Fruit fly (Drosophila melanogaster): ENCODE measurements around the gene HLH3B.

HLH3B gene

dm6 chrX:2646022-2646761 is 35.3 kb downstream of the HLH3B start (continued):
- TF ChIP-seq CG12744 (GFP tag; optimal IDR thresholded peaks at IDR 0.05) (peak; percentile 97), Sry-δ (GFP tag; optimal IDR thresholded peaks at IDR 0.05) (peak; percentile 62), vnd (GFP tag; IDR thresholded peaks at IDR 0.05; ENCODE audit: partially characterized antibody) (peak; percentile 55), chm (GFP tag; IDR thresholded peaks at IDR 0.05) (peak; percentile 96), zf30C (GFP tag; optimal IDR thresholded peaks at IDR 0.05) (peak; percentile 25), br (optimal IDR thresholded peaks at IDR 0.05) (no peak)

dm6 chrX:2645593-2645992 is 35.9 kb downstream of the HLH3B start:
- TF ChIP-seq fu2 (GFP tag; optimal IDR thresholded peaks at IDR 0.05) (no peak), sr (GFP tag; IDR thresholded peaks at IDR 0.05) (peak; percentile 79; the same call in 2 of the 3 replicates), ind (GFP tag; optimal IDR thresholded peaks at IDR 0.05) (no peak), E2f2 (GFP tag; IDR thresholded peaks at IDR 0.05) (no peak), CG31388 (GFP tag; optimal IDR thresholded peaks at IDR 0.05) (no peak), Pdp1 (GFP tag; optimal IDR thresholded peaks at IDR 0.05) (peak in 1 of 2 experiments; percentile 73), CG11696 (GFP tag; IDR thresholded peaks at IDR 0.05) (no peak), CG2199 (GFP tag; IDR thresholded peaks at IDR 0.05) (peak; percentile 21; the same call in 1 of the 3 replicates), jing (GFP tag; optimal IDR thresholded peaks at IDR 0.05) (no peak), sob (GFP tag; IDR thresholded peaks at IDR 0.05) (no peak), phol (tag; optimal IDR thresholded peaks at IDR 0.05) (no peak)

- TF ChIP-seq gce (GFP tag; IDR thresholded peaks at IDR 0.05): no peak
- no peak for TF ChIP-seq CG15479 (GFP tag; optimal IDR thresholded peaks at IDR 0.05)
- TF ChIP-seq eve (GFP tag; optimal IDR thresholded peaks at IDR 0.05): no peak
- peak; percentile 56 for TF ChIP-seq Deaf1 (tag; optimal IDR thresholded peaks at IDR 0.05)
- peak; percentile 67 for TF ChIP-seq kah (GFP tag; optimal IDR thresholded peaks at IDR 0.05)
- TF ChIP-seq amos (GFP tag; IDR thresholded peaks at IDR 0.05; ENCODE audit: partially characterized antibody): no peak; the same call in 1 of the 2 replicates
- TF ChIP-seq CG18599 (GFP tag; optimal IDR thresholded peaks at IDR 0.05): no peak
- peak; percentile 2 for TF ChIP-seq abd-A (tag; optimal IDR thresholded peaks at IDR 0.05)
- peak; percentile 5 for TF ChIP-seq CTCF (GFP tag; optimal IDR thresholded peaks at IDR 0.05)
- TF ChIP-seq lab (GFP tag; optimal IDR thresholded peaks at IDR 0.05): peak; percentile 6
- TF ChIP-seq gcm2 (GFP tag; optimal IDR thresholded peaks at IDR 0.05): no peak
- TF ChIP-seq CG14710 (tag; optimal IDR thresholded peaks at IDR 0.05): no peak
- TF ChIP-seq CG31365 (tag; optimal IDR thresholded peaks at IDR 0.05): no peak
- no peak for TF ChIP-seq CG17912 (GFP tag; optimal IDR thresholded peaks at IDR 0.05)
- TF ChIP-seq Ptx1 (GFP tag; IDR thresholded peaks at IDR 0.05): no peak
- no peak for TF ChIP-seq ERR (GFP tag; optimal IDR thresholded peaks at IDR 0.05)
- TF ChIP-seq chn (GFP tag; optimal IDR thresholded peaks at IDR 0.05): no peak
- no peak for TF ChIP-seq Xrp1 (GFP tag; IDR thresholded peaks at IDR 0.05)
- TF ChIP-seq chinmo (GFP tag; IDR thresholded peaks at IDR 0.05; ENCODE audit: partially characterized antibody): peak; percentile 60; the same call in 1 of the 4 replicates
- TF ChIP-seq CG15514 (GFP tag; optimal IDR thresholded peaks at IDR 0.05): peak; percentile 8
- TF ChIP-seq corto (GFP tag; optimal IDR thresholded peaks at IDR 0.05): peak; percentile 50
- TF ChIP-seq Nf-YA (GFP tag; IDR thresholded peaks at IDR 0.05): no peak
- no peak for TF ChIP-seq ase (GFP tag; IDR thresholded peaks at IDR 0.05)
- no peak for TF ChIP-seq CG6689 (GFP tag; IDR thresholded peaks at IDR 0.05)
- peak; percentile 32; the same call in 1 of the 2 replicates for TF ChIP-seq chm (GFP tag; IDR thresholded peaks at IDR 0.05)
- TF ChIP-seq Asciz (GFP tag; optimal IDR thresholded peaks at IDR 0.05): no peak
- TF ChIP-seq CHES-1-like (GFP tag; optimal IDR thresholded peaks at IDR 0.05): no peak
- no peak for TF ChIP-seq NfI (GFP tag; optimal IDR thresholded peaks at IDR 0.05)
- no peak for TF ChIP-seq ab (GFP tag; optimal IDR thresholded peaks at IDR 0.05)
- no peak for TF ChIP-seq B-H1 (GFP tag; IDR thresholded peaks at IDR 0.05)
Measured at dm6 chrX:2642484-2643379, 38.8 kb downstream of the HLH3B start.
